Worm (Caenorhabditis elegans): ENCODE data around the gene srx-66.

ce11 chrV:3905841-3906240 is 13.5 kb upstream of the srx-66 start, which contains the start of gene nhr-156:
- TF ChIP-seq tbx-37 (GFP tag; conservative IDR thresholded peaks at IDR 0.05) (no peak), ama-1 (optimal IDR thresholded peaks at IDR 0.05) (no peak), F13C5.2 (tag; optimal IDR thresholded peaks at IDR 0.05) (no peak), ceh-36 (tag; optimal IDR thresholded peaks at IDR 0.05) (no peak), flt-1 (GFP tag; IDR thresholded peaks at IDR 0.05) (no peak), hnd-1 (tag; optimal IDR thresholded peaks at IDR 0.05) (no peak), sea-1 (GFP tag; conservative IDR thresholded peaks at IDR 0.05) (no peak), hmg-4 (GFP tag; optimal IDR thresholded peaks at IDR 0.05) (no peak), B0310.2 (tag; optimal IDR thresholded peaks at IDR 0.05) (no peak), scrt-1 (GFP tag; IDR thresholded peaks at IDR 0.05) (no peak)

All from whole organism, early embryonic.